Worm (Caenorhabditis elegans): ENCODE data around the gene prp-8.

The prp-8 gene

ce11 chrIII:8158140-8158786 lies 5.9 kb upstream of the prp-8 start, which contains the start of gene atg-13:
TSS of gene atg-13 (minus strand) at chrIII:8158190.
- TF ChIP-seq flt-1 (GFP tag; IDR thresholded peaks at IDR 0.05): no peak
- TF ChIP-seq ref-1 (GFP tag; conservative IDR thresholded peaks at IDR 0.05): no peak
- TF ChIP-seq cog-1 (tag; optimal IDR thresholded peaks at IDR 0.05): no peak
- TF ChIP-seq ztf-23 (GFP tag; IDR thresholded peaks at IDR 0.05): no peak
- no peak for TF ChIP-seq T22C8.4 (GFP tag; IDR thresholded peaks at IDR 0.05)
- TF ChIP-seq tab-1 (GFP tag; IDR thresholded peaks at IDR 0.05): no peak
- no peak for TF ChIP-seq med-1 (GFP tag; optimal IDR thresholded peaks at IDR 0.05; ENCODE audit: insufficient read depth)
- no peak for TF ChIP-seq ztf-29 (GFP tag; IDR thresholded peaks at IDR 0.05)
- TF ChIP-seq klf-2 (GFP tag; conservative IDR thresholded peaks at IDR 0.05): no peak

- TF ChIP-seq ref-1 (GFP tag; conservative IDR thresholded peaks at IDR 0.05): no peak
These were observed 2.9 kb upstream of the prp-8 start, which contains the start of gene inpp-5K for ce11 chrIII:8161238-8161637. TSS of gene inpp-5K (minus strand) at chrIII:8161338.

ce11 chrIII:8163283-8163682 lies 890 bp upstream of the prp-8 start, which contains the start of gene bath-42:
TSS of gene bath-42 (minus strand) at chrIII:8163383.
- TF ChIP-seq med-1 (GFP tag; optimal IDR thresholded peaks at IDR 0.05; ENCODE audit: insufficient read depth) (no peak), flt-1 (GFP tag; IDR thresholded peaks at IDR 0.05) (no peak), ztf-23 (GFP tag; IDR thresholded peaks at IDR 0.05) (no peak), klf-2 (GFP tag; conservative IDR thresholded peaks at IDR 0.05) (no peak), ztf-29 (GFP tag; IDR thresholded peaks at IDR 0.05) (no peak), tab-1 (GFP tag; IDR thresholded peaks at IDR 0.05) (no peak), ref-1 (GFP tag; conservative IDR thresholded peaks at IDR 0.05) (no peak), T22C8.4 (GFP tag; IDR thresholded peaks at IDR 0.05) (no peak), cog-1 (tag; optimal IDR thresholded peaks at IDR 0.05) (no peak)

- no peak for TF ChIP-seq med-1 (GFP tag; optimal IDR thresholded peaks at IDR 0.05; ENCODE audit: insufficient read depth)
- TF ChIP-seq ztf-23 (GFP tag; IDR thresholded peaks at IDR 0.05): no peak
- no peak for TF ChIP-seq tab-1 (GFP tag; IDR thresholded peaks at IDR 0.05)
- TF ChIP-seq ref-1 (GFP tag; conservative IDR thresholded peaks at IDR 0.05): no peak
- TF ChIP-seq cog-1 (tag; optimal IDR thresholded peaks at IDR 0.05): no peak
These were observed 598 bp downstream of the prp-8 start for ce11 chrIII:8164771-8165170.

ce11 chrIII:8172609-8173133 lies 8.5 kb downstream of the prp-8 start:
- TF ChIP-seq med-1 (GFP tag; optimal IDR thresholded peaks at IDR 0.05; ENCODE audit: insufficient read depth): no peak
- no peak for TF ChIP-seq cog-1 (tag; optimal IDR thresholded peaks at IDR 0.05)
- TF ChIP-seq ref-1 (GFP tag; conservative IDR thresholded peaks at IDR 0.05): no peak

- no peak for TF ChIP-seq klf-2 (GFP tag; conservative IDR thresholded peaks at IDR 0.05)
- no peak for TF ChIP-seq T22C8.4 (GFP tag; IDR thresholded peaks at IDR 0.05)
- TF ChIP-seq ztf-23 (GFP tag; IDR thresholded peaks at IDR 0.05): no peak
- TF ChIP-seq ref-1 (GFP tag; conservative IDR thresholded peaks at IDR 0.05): no peak
- TF ChIP-seq med-1 (GFP tag; optimal IDR thresholded peaks at IDR 0.05; ENCODE audit: insufficient read depth): no peak
- no peak for TF ChIP-seq ztf-29 (GFP tag; IDR thresholded peaks at IDR 0.05)
- TF ChIP-seq flt-1 (GFP tag; IDR thresholded peaks at IDR 0.05): no peak
- no peak for TF ChIP-seq tab-1 (GFP tag; IDR thresholded peaks at IDR 0.05)
- no peak for TF ChIP-seq cog-1 (tag; optimal IDR thresholded peaks at IDR 0.05)
These were observed 11.1 kb downstream of the prp-8 start for ce11 chrIII:8175263-8175662.

ce11 chrIII:8176265-8176664 lies 12.1 kb downstream of the prp-8 start, which contains the start of gene C50C3.12:
TSS of gene C50C3.12 (plus strand) at chrIII:8176565.
- TF ChIP-seq ztf-29 (GFP tag; IDR thresholded peaks at IDR 0.05) (no peak), med-1 (GFP tag; optimal IDR thresholded peaks at IDR 0.05; ENCODE audit: insufficient read depth) (no peak), klf-2 (GFP tag; conservative IDR thresholded peaks at IDR 0.05) (no peak), cog-1 (tag; optimal IDR thresholded peaks at IDR 0.05) (no peak), flt-1 (GFP tag; IDR thresholded peaks at IDR 0.05) (no peak), ref-1 (GFP tag; conservative IDR thresholded peaks at IDR 0.05) (no peak), T22C8.4 (GFP tag; IDR thresholded peaks at IDR 0.05) (no peak)

ce11 chrIII:8178924-8179323 lies 14.8 kb downstream of the prp-8 start, which contains the start of gene C50C3.5:
TSS of gene C50C3.5 (plus strand) at chrIII:8179224.
- no peak for TF ChIP-seq tab-1 (GFP tag; IDR thresholded peaks at IDR 0.05)
- no peak for TF ChIP-seq flt-1 (GFP tag; IDR thresholded peaks at IDR 0.05)
- TF ChIP-seq ref-1 (GFP tag; conservative IDR thresholded peaks at IDR 0.05): no peak
- no peak for TF ChIP-seq ztf-29 (GFP tag; IDR thresholded peaks at IDR 0.05)
- no peak for TF ChIP-seq ztf-23 (GFP tag; IDR thresholded peaks at IDR 0.05)
- no peak for TF ChIP-seq cog-1 (tag; optimal IDR thresholded peaks at IDR 0.05)
- no peak for TF ChIP-seq med-1 (GFP tag; optimal IDR thresholded peaks at IDR 0.05; ENCODE audit: insufficient read depth)
- no peak for TF ChIP-seq T22C8.4 (GFP tag; IDR thresholded peaks at IDR 0.05)
- TF ChIP-seq klf-2 (GFP tag; conservative IDR thresholded peaks at IDR 0.05): no peak

ce11 chrIII:8181581-8181980 lies 17.4 kb downstream of the prp-8 start, which contains the start of gene spc-2:
TSS of gene spc-2 (plus strand) at chrIII:8181881.
- TF ChIP-seq T22C8.4 (GFP tag; IDR thresholded peaks at IDR 0.05) (no peak), klf-2 (GFP tag; conservative IDR thresholded peaks at IDR 0.05) (no peak), ztf-23 (GFP tag; IDR thresholded peaks at IDR 0.05) (no peak), flt-1 (GFP tag; IDR thresholded peaks at IDR 0.05) (no peak), tab-1 (GFP tag; IDR thresholded peaks at IDR 0.05) (no peak), ztf-29 (GFP tag; IDR thresholded peaks at IDR 0.05) (no peak), med-1 (GFP tag; optimal IDR thresholded peaks at IDR 0.05; ENCODE audit: insufficient read depth) (no peak), ref-1 (GFP tag; conservative IDR thresholded peaks at IDR 0.05) (no peak), cog-1 (tag; optimal IDR thresholded peaks at IDR 0.05) (no peak)

- TF ChIP-seq T22C8.4 (GFP tag; IDR thresholded peaks at IDR 0.05) (no peak), ztf-23 (GFP tag; IDR thresholded peaks at IDR 0.05) (no peak), ref-1 (GFP tag; conservative IDR thresholded peaks at IDR 0.05) (no peak), flt-1 (GFP tag; IDR thresholded peaks at IDR 0.05) (no peak)
These were observed 18.4 kb downstream of the prp-8 start for ce11 chrIII:8182573-8182972.
